Fruit fly (Drosophila melanogaster) whole organism, embryonic: ENCODE measurements around the gene CG33341.

Source experiments
- CG7271 ChIP-seq: fragments of 200-800 bp; sonication (Bioruptor generic); optimal IDR thresholded peaks from 2 replicates; lab custom pipeline; 2018; ENCODE audit warnings: missing biosample characterization, mild to moderate bottlenecking, missing genetic modification characterization, moderate library complexity
- Dfd ChIP-seq, 2 experiments: fragments of >200 bp; optimal IDR thresholded peaks; 2 replicates each; lab custom pipeline; 2017; ENCODE audit warnings: missing biosample characterization in 2 of 2, missing genetic modification characterization in 2 of 2
- Hey ChIP-seq: fragments of 200-800 bp; sonication (Bioruptor generic); optimal IDR thresholded peaks from 3 replicates; lab custom pipeline; 2018; ENCODE audit warnings: missing biosample characterization, mild to moderate bottlenecking, missing genetic modification characterization
- Hmx ChIP-seq: fragments of 200-800 bp; sonication (Bioruptor generic); optimal IDR thresholded peaks from 2 replicates; lab custom pipeline; 2016; ENCODE audit warnings: missing biosample characterization, missing genetic modification characterization
- Jarid2 ChIP-seq: fragments of 200-800 bp; sonication (Bioruptor generic); optimal IDR thresholded peaks from 3 replicates; lab custom pipeline; 2017; ENCODE audit warnings: mild to moderate bottlenecking, missing biosample characterization, missing genetic modification reagents, missing genetic modification characterization
- Lhr ChIP-seq: fragments of 200-800 bp; sonication (Bioruptor generic); optimal IDR thresholded peaks from 3 replicates; lab custom pipeline; 2017; ENCODE audit warnings: mild to moderate bottlenecking, missing biosample characterization, missing genetic modification reagents, missing genetic modification characterization
- Tbp ChIP-seq: fragments of >200 bp; optimal IDR thresholded peaks from 2 replicates; lab custom pipeline; 2018; ENCODE audit warnings: missing biosample characterization, missing genetic modification characterization
- Vsx1 ChIP-seq: fragments of 200-800 bp; sonication (Bioruptor generic); optimal IDR thresholded peaks from 2 replicates; lab custom pipeline; 2017; ENCODE audit warnings: missing biosample characterization, mild to moderate bottlenecking, missing genetic modification characterization, missing genetic modification reagents
- cad ChIP-seq: fragments of >200 bp; optimal IDR thresholded peaks from 2 replicates; lab custom pipeline; 2017; ENCODE audit warnings: missing biosample characterization, missing genetic modification characterization
- tgo ChIP-seq: fragments of 200-800 bp; sonication (Bioruptor generic); IDR thresholded peaks from 3 replicates; pipeline ENCODE4 v1.3.6; 2022; ENCODE audit warnings: missing biosample characterization, missing genetic modification characterization
- tx ChIP-seq: fragments of 200-800 bp; sonication (Bioruptor generic); optimal IDR thresholded peaks from 2 replicates; lab custom pipeline; 2016; ENCODE audit warnings: missing biosample characterization, missing genetic modification characterization

DNA sequence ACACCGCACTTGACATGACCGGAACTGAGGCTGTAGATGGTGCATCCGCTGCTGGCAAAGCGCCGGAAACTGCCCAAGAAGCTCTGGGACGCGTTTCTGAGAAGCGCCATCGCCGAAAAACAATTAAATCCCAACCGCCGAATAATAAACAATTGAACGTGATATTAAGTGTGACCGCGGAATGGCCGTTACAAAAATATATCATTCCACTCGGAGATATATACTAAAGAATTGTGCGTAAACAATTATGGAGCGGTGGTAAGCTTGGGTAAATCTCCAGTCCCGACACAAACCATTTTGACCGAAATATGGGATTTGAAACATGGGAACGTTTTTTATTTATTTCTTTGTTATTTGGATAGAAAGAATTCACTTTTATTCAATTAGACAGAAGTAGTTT lies 8.2 kb upstream of the CG33341 start, which contains the start of gene CG18528:
- TF ChIP-seq Dfd (GFP tag; optimal IDR thresholded peaks at IDR 0.05; lab: Kevin White, UChicago) (no peak), cad (GFP tag; lab: Kevin White, UChicago) (no peak), Vsx1 (GFP tag; lab: Kevin White, UChicago) (no peak), Lhr (peak; percentile 84), Tbp (GFP tag; lab: Kevin White, UChicago) (no peak), tx (GFP tag; lab: Kevin White, UChicago) (no peak), CG7271 (tag; lab: Kevin White, UChicago) (no peak), Hey (tag; lab: Kevin White, UChicago) (no peak), Hmx (GFP tag; lab: Kevin White, UChicago) (no peak), Jarid2 (GFP tag; lab: Kevin White, UChicago) (no peak), tgo (GFP tag; lab: Robert Waterston, UW) (no peak)
